Comparison of ENCODE assay signal across 1 fruit fly cellular context in genomic region chr3R:28888561-28889426, dm6.
TF ChIP-seq lines count a peak whose summit lies in the region.

No protein-coding gene starts in this region.

TF ChIP-seq in whole organism, embryonic, 481 proteins besides CTCF, POLR2A, EP300 and RAD21 (continued from another document):
- peak; percentile 73 for TF ChIP-seq en (GFP tag; optimal IDR thresholded peaks at IDR 0.05; lab: Kevin White, UChicago)
- peak; percentile 28 for TF ChIP-seq CG15601 (tag; optimal IDR thresholded peaks at IDR 0.05; lab: Kevin White, UChicago)
- 0 out of 2 replicates have a peak, but pooled peaks have one; percentile 30 for TF ChIP-seq Rx (GFP tag; IDR thresholded peaks at IDR 0.05; lab: Robert Waterston, UW)
- TF ChIP-seq unpg (GFP tag; optimal IDR thresholded peaks at IDR 0.05; lab: Kevin White, UChicago) = peak; percentile 74
- peak; percentile 95 for TF ChIP-seq CG10267 (tag; optimal IDR thresholded peaks at IDR 0.05; lab: Kevin White, UChicago)
- TF ChIP-seq lov (optimal IDR thresholded peaks at IDR 0.05; lab: Kevin White, UChicago) = no peak
- no peak; the same call in 2 of the 3 replicates for TF ChIP-seq lov (GFP tag; IDR thresholded peaks at IDR 0.05; lab: Robert Waterston, UW)
- peak; percentile 89 for TF ChIP-seq abd-A (tag; optimal IDR thresholded peaks at IDR 0.05; lab: Kevin White, UChicago)
- TF ChIP-seq CG5245 (GFP tag; optimal IDR thresholded peaks at IDR 0.05; lab: Kevin White, UChicago) = peak; percentile 80
- no peak for TF ChIP-seq Doc3 (GFP tag; IDR thresholded peaks at IDR 0.05; lab: Robert Waterston, UW; ENCODE audit: partially characterized antibody)
- TF ChIP-seq MESR4 (GFP tag; optimal IDR thresholded peaks at IDR 0.05; lab: Kevin White, UChicago) = peak; percentile 67
- TF ChIP-seq fru (optimal IDR thresholded peaks at IDR 0.05; lab: Kevin White, UChicago) = no peak
- peak; percentile 78 for TF ChIP-seq CG8924 (tag; optimal IDR thresholded peaks at IDR 0.05; lab: Kevin White, UChicago)
- peak; percentile 18 for TF ChIP-seq grn (GFP tag; optimal IDR thresholded peaks at IDR 0.05; lab: Kevin White, UChicago)
- peak; percentile 78 for TF ChIP-seq CG14441 (GFP tag; IDR thresholded peaks at IDR 0.05; lab: Robert Waterston, UW)
- TF ChIP-seq CG31224 (GFP tag; IDR thresholded peaks at IDR 0.05; lab: Robert Waterston, UW) = no peak; the same call in none of the 2 replicates
- peak in 1 of 2 experiments; percentile 83 for TF ChIP-seq crp (GFP tag; optimal IDR thresholded peaks at IDR 0.05; lab: Kevin White, UChicago)
- peak; percentile 56; the same call in 1 of the 2 replicates for TF ChIP-seq HLH3B (GFP tag; IDR thresholded peaks at IDR 0.05; lab: Robert Waterston, UW)
- peak; percentile 13 for TF ChIP-seq wek (GFP tag; optimal IDR thresholded peaks at IDR 0.05; lab: Kevin White, UChicago)
- TF ChIP-seq danr (GFP tag; IDR thresholded peaks at IDR 0.05; lab: Robert Waterston, UW) = peak; percentile 39; the same call in 1 of the 2 replicates
- TF ChIP-seq ac (GFP tag; optimal IDR thresholded peaks at IDR 0.05; lab: Kevin White, UChicago) = peak; percentile 8
- no peak for TF ChIP-seq btn (GFP tag; optimal IDR thresholded peaks at IDR 0.05; lab: Kevin White, UChicago)
- peak; percentile 47 for TF ChIP-seq Neu2 (GFP tag; optimal IDR thresholded peaks at IDR 0.05; lab: Kevin White, UChicago; ENCODE audit: borderline replicate concordance)
- peak; percentile 60 for TF ChIP-seq CG18011 (GFP tag; optimal IDR thresholded peaks at IDR 0.05; lab: Kevin White, UChicago)
- TF ChIP-seq NFAT (GFP tag; IDR thresholded peaks at IDR 0.05; lab: Robert Waterston, UW) = peak; percentile 83
- TF ChIP-seq Dek (tag; optimal IDR thresholded peaks at IDR 0.05; lab: Kevin White, UChicago) = peak; percentile 59
- TF ChIP-seq tio (GFP tag; optimal IDR thresholded peaks at IDR 0.05; lab: Kevin White, UChicago) = no peak
- peak; percentile 65; the same call in 1 of the 2 replicates for TF ChIP-seq al (GFP tag; IDR thresholded peaks at IDR 0.05; lab: Robert Waterston, UW)
- TF ChIP-seq maf-S (GFP tag; optimal IDR thresholded peaks at IDR 0.05; lab: Kevin White, UChicago) = peak; percentile 72
- peak; percentile 82 for TF ChIP-seq eyg (GFP tag; optimal IDR thresholded peaks at IDR 0.05; lab: Kevin White, UChicago)
- TF ChIP-seq CG4617 (GFP tag; optimal IDR thresholded peaks at IDR 0.05; lab: Kevin White, UChicago; ENCODE audit: borderline replicate concordance) = peak; percentile 89
- TF ChIP-seq Med (GFP tag; lab: Kevin White, UChicago) = peak; percentile 98
- peak; percentile 81 for TF ChIP-seq sug (tag; optimal IDR thresholded peaks at IDR 0.05; lab: Kevin White, UChicago)
- TF ChIP-seq CG11085 (GFP tag; IDR thresholded peaks at IDR 0.05; lab: Robert Waterston, UW) = peak; percentile 53; the same call in 1 of the 2 replicates
- TF ChIP-seq CG12299 (tag; optimal IDR thresholded peaks at IDR 0.05; lab: Kevin White, UChicago) = peak; percentile 50
- peak; percentile 72 for TF ChIP-seq NC2β (GFP tag; optimal IDR thresholded peaks at IDR 0.05; lab: Kevin White, UChicago)
- TF ChIP-seq bigmax (GFP tag; optimal IDR thresholded peaks at IDR 0.05; lab: Kevin White, UChicago) = no peak
- peak; percentile 82 for TF ChIP-seq CG12104 (GFP tag; optimal IDR thresholded peaks at IDR 0.05; lab: Kevin White, UChicago)
- peak; percentile 81 for TF ChIP-seq dysf (GFP tag; IDR thresholded peaks at IDR 0.05; lab: Robert Waterston, UW)
- no peak for TF ChIP-seq cad (GFP tag; optimal IDR thresholded peaks at IDR 0.05; lab: Kevin White, UChicago)
- peak; percentile 91 for TF ChIP-seq CG10543 (GFP tag; optimal IDR thresholded peaks at IDR 0.05; lab: Kevin White, UChicago)
- peak; percentile 73; the same call in 2 of the 3 replicates for TF ChIP-seq so (GFP tag; IDR thresholded peaks at IDR 0.05; lab: Robert Waterston, UW)
- TF ChIP-seq Max (GFP tag; optimal IDR thresholded peaks at IDR 0.05; lab: Kevin White, UChicago) = peak; percentile 76
- TF ChIP-seq CG7786 (GFP tag; optimal IDR thresholded peaks at IDR 0.05; lab: Kevin White, UChicago) = peak; percentile 92
- TF ChIP-seq CG17328 (GFP tag; IDR thresholded peaks at IDR 0.05; lab: Robert Waterston, UW) = no peak
- TF ChIP-seq Sry-β (GFP tag; optimal IDR thresholded peaks at IDR 0.05; lab: Kevin White, UChicago) = peak; percentile 80
- TF ChIP-seq ranshi (GFP tag; IDR thresholded peaks at IDR 0.05; lab: Robert Waterston, UW) = peak; percentile 65
- TF ChIP-seq CG17186 (GFP tag; optimal IDR thresholded peaks at IDR 0.05; lab: Kevin White, UChicago) = peak; percentile 76
- TF ChIP-seq unc-4 (GFP tag; IDR thresholded peaks at IDR 0.05; lab: Robert Waterston, UW; ENCODE audit: partially characterized antibody) = no peak
- no peak; the same call in 1 of the 2 replicates for TF ChIP-seq E2f2 (GFP tag; IDR thresholded peaks at IDR 0.05; lab: Robert Waterston, UW)
- TF ChIP-seq hth (optimal IDR thresholded peaks at IDR 0.05; lab: Kevin White, UChicago) = no peak
- no peak for TF ChIP-seq prd (optimal IDR thresholded peaks at IDR 0.05; lab: Kevin White, UChicago)
- peak; percentile 74 for TF ChIP-seq prd (GFP tag; IDR thresholded peaks at IDR 0.05; lab: Robert Waterston, UW)
- TF ChIP-seq ssp (GFP tag; IDR thresholded peaks at IDR 0.05; lab: Robert Waterston, UW) = peak; percentile 69
- TF ChIP-seq CG18764 (GFP tag; optimal IDR thresholded peaks at IDR 0.05; lab: Kevin White, UChicago) = peak; percentile 85
- peak; percentile 38; the same call in 1 of the 2 replicates for TF ChIP-seq CG8765 (GFP tag; IDR thresholded peaks at IDR 0.05; lab: Robert Waterston, UW)
- peak; percentile 53 for TF ChIP-seq slou (GFP tag; optimal IDR thresholded peaks at IDR 0.05; lab: Kevin White, UChicago)
- TF ChIP-seq tna (GFP tag; IDR thresholded peaks at IDR 0.05; lab: Robert Waterston, UW; ENCODE audit: partially characterized antibody) = no peak
- TF ChIP-seq CG14014 (GFP tag; IDR thresholded peaks at IDR 0.05; lab: Robert Waterston, UW) = no peak; the same call in none of the 2 replicates
- TF ChIP-seq pnt (GFP tag; optimal IDR thresholded peaks at IDR 0.05; lab: Kevin White, UChicago) = peak; percentile 79
- TF ChIP-seq CG6683 (GFP tag; optimal IDR thresholded peaks at IDR 0.05; lab: Kevin White, UChicago) = peak; percentile 63
- peak; percentile 91 for TF ChIP-seq mam (GFP tag; optimal IDR thresholded peaks at IDR 0.05; lab: Kevin White, UChicago)
- peak; percentile 62 for TF ChIP-seq CG10979 (tag; optimal IDR thresholded peaks at IDR 0.05; lab: Kevin White, UChicago)
- TF ChIP-seq CG2678 (tag; optimal IDR thresholded peaks at IDR 0.05; lab: Kevin White, UChicago) = peak; percentile 88
- peak; percentile 83 for TF ChIP-seq B-H2 (GFP tag; optimal IDR thresholded peaks at IDR 0.05; lab: Kevin White, UChicago)
- peak; percentile 55 for TF ChIP-seq ab (GFP tag; optimal IDR thresholded peaks at IDR 0.05; lab: Kevin White, UChicago)
- peak; percentile 78 for TF ChIP-seq CG13296 (GFP tag; optimal IDR thresholded peaks at IDR 0.05; lab: Kevin White, UChicago)
- no peak for TF ChIP-seq Jarid2 (GFP tag; optimal IDR thresholded peaks at IDR 0.05; lab: Kevin White, UChicago)
- TF ChIP-seq CG3995 (GFP tag; optimal IDR thresholded peaks at IDR 0.05; lab: Kevin White, UChicago) = peak; percentile 67
- peak; percentile 87 for TF ChIP-seq CG11456 (GFP tag; IDR thresholded peaks at IDR 0.05; lab: Robert Waterston, UW)
- TF ChIP-seq Blimp-1 (GFP tag; optimal IDR thresholded peaks at IDR 0.05; lab: Kevin White, UChicago) = peak; percentile 71
- peak; percentile 77 for TF ChIP-seq ems (GFP tag; optimal IDR thresholded peaks at IDR 0.05; lab: Kevin White, UChicago)
- TF ChIP-seq pfk (GFP tag; optimal IDR thresholded peaks at IDR 0.05; lab: Kevin White, UChicago) = peak; percentile 34
- peak; percentile 35 for TF ChIP-seq exex (tag; optimal IDR thresholded peaks at IDR 0.05; lab: Kevin White, UChicago)
- TF ChIP-seq Dp (GFP tag; optimal IDR thresholded peaks at IDR 0.05; lab: Kevin White, UChicago) = no peak
- peak; percentile 83 for TF ChIP-seq phol (tag; optimal IDR thresholded peaks at IDR 0.05; lab: Kevin White, UChicago)
- TF ChIP-seq CG10147 (GFP tag; optimal IDR thresholded peaks at IDR 0.05; lab: Kevin White, UChicago) = peak; percentile 79
- TF ChIP-seq Camta (GFP tag; optimal IDR thresholded peaks at IDR 0.05; lab: Kevin White, UChicago) = peak; percentile 62
- TF ChIP-seq Opbp (GFP tag; IDR thresholded peaks at IDR 0.05; lab: Robert Waterston, UW; ENCODE audit: partially characterized antibody) = no peak
- TF ChIP-seq otp (GFP tag; IDR thresholded peaks at IDR 0.05; lab: Robert Waterston, UW) = no peak
- TF ChIP-seq Dip2 (GFP tag; IDR thresholded peaks at IDR 0.05; lab: Robert Waterston, UW) = no peak
- TF ChIP-seq vvl (GFP tag; IDR thresholded peaks at IDR 0.05; lab: Robert Waterston, UW) = peak; percentile 74
- TF ChIP-seq CG10321 (GFP tag; IDR thresholded peaks at IDR 0.05; lab: Robert Waterston, UW) = no peak
- no peak for TF ChIP-seq run (tag; optimal IDR thresholded peaks at IDR 0.05; lab: Kevin White, UChicago)
- peak; percentile 68 for TF ChIP-seq Atf6 (GFP tag; IDR thresholded peaks at IDR 0.05; lab: Robert Waterston, UW)
- TF ChIP-seq ato (GFP tag; IDR thresholded peaks at IDR 0.05; lab: Robert Waterston, UW; ENCODE audit: partially characterized antibody) = no peak
- no peak for TF ChIP-seq knrl (GFP tag; IDR thresholded peaks at IDR 0.05; lab: Robert Waterston, UW; ENCODE audit: partially characterized antibody)
- no peak for TF ChIP-seq bbx (GFP tag; IDR thresholded peaks at IDR 0.05; lab: Robert Waterston, UW; ENCODE audit: partially characterized antibody)
- peak; percentile 92 for TF ChIP-seq fu2 (GFP tag; optimal IDR thresholded peaks at IDR 0.05; lab: Kevin White, UChicago)
- peak; percentile 50; the same call in 1 of the 3 replicates for TF ChIP-seq Mrtf (GFP tag; IDR thresholded peaks at IDR 0.05; lab: Robert Waterston, UW)
- TF ChIP-seq CG17829 (tag; optimal IDR thresholded peaks at IDR 0.05; lab: Kevin White, UChicago) = peak; percentile 67
- 0 out of 3 replicates have a peak, but pooled peaks have one; percentile 7 for TF ChIP-seq CG6791 (GFP tag; IDR thresholded peaks at IDR 0.05; lab: Robert Waterston, UW; ENCODE audit: partially characterized antibody)
- TF ChIP-seq vnd (GFP tag; IDR thresholded peaks at IDR 0.05; lab: Robert Waterston, UW; ENCODE audit: partially characterized antibody) = no peak
- no peak for TF ChIP-seq CG3726 (GFP tag; IDR thresholded peaks at IDR 0.05; lab: Robert Waterston, UW)
- TF ChIP-seq tin (GFP tag; optimal IDR thresholded peaks at IDR 0.05; lab: Kevin White, UChicago) = peak; percentile 90
- peak; percentile 77 for TF ChIP-seq emc (GFP tag; optimal IDR thresholded peaks at IDR 0.05; lab: Kevin White, UChicago)
- TF ChIP-seq CG30403 (GFP tag; optimal IDR thresholded peaks at IDR 0.05; lab: Kevin White, UChicago) = peak; percentile 89
- peak; percentile 81 for TF ChIP-seq Hsf (GFP tag; optimal IDR thresholded peaks at IDR 0.05; lab: Kevin White, UChicago)
- no peak for TF ChIP-seq psq (GFP tag; optimal IDR thresholded peaks at IDR 0.05; lab: Kevin White, UChicago)
- TF ChIP-seq Ptx1 (GFP tag; IDR thresholded peaks at IDR 0.05; lab: Robert Waterston, UW) = peak; percentile 83
- peak; percentile 60 for TF ChIP-seq Ets97D (GFP tag; optimal IDR thresholded peaks at IDR 0.05; lab: Kevin White, UChicago)
- TF ChIP-seq Dfd (GFP tag; optimal IDR thresholded peaks at IDR 0.05; lab: Kevin White, UChicago) = no peak
- no peak for TF ChIP-seq ash1 (GFP tag; optimal IDR thresholded peaks at IDR 0.05; lab: Kevin White, UChicago)
- no peak for TF ChIP-seq CG15073 (GFP tag; optimal IDR thresholded peaks at IDR 0.05; lab: Kevin White, UChicago)
- TF ChIP-seq az2 (GFP tag; optimal IDR thresholded peaks at IDR 0.05; lab: Kevin White, UChicago) = peak; percentile 66
- TF ChIP-seq CG11093 (GFP tag; IDR thresholded peaks at IDR 0.05; lab: Robert Waterston, UW) = peak; percentile 63; the same call in 1 of the 3 replicates
- peak; percentile 51; the same call in 1 of the 3 replicates for TF ChIP-seq CG2199 (GFP tag; IDR thresholded peaks at IDR 0.05; lab: Robert Waterston, UW)
- peak; percentile 86 for TF ChIP-seq CG9932 (GFP tag; IDR thresholded peaks at IDR 0.05; lab: Robert Waterston, UW)
- peak; percentile 34 for TF ChIP-seq salm (tag; optimal IDR thresholded peaks at IDR 0.05; lab: Kevin White, UChicago)
- TF ChIP-seq CG12769 (tag; optimal IDR thresholded peaks at IDR 0.05; lab: Kevin White, UChicago) = peak; percentile 72
- peak; percentile 58 for TF ChIP-seq H2.0 (GFP tag; IDR thresholded peaks at IDR 0.05; lab: Robert Waterston, UW)
- peak; percentile 24 for TF ChIP-seq Mes4 (GFP tag; optimal IDR thresholded peaks at IDR 0.05; lab: Kevin White, UChicago)
- TF ChIP-seq CkIIα-i1 (GFP tag; IDR thresholded peaks at IDR 0.05; lab: Robert Waterston, UW) = no peak
- TF ChIP-seq pan (optimal IDR thresholded peaks at IDR 0.05; lab: Kevin White, UChicago) = no peak
- TF ChIP-seq pan (GFP tag; optimal IDR thresholded peaks at IDR 0.05 in 1 of 2, IDR thresholded peaks at IDR 0.05 in 1 of 2) = peak in 1 of 2 experiments; percentile 71
- peak; percentile 34 for TF ChIP-seq CG3407 (GFP tag; optimal IDR thresholded peaks at IDR 0.05; lab: Kevin White, UChicago)
- peak; percentile 79 for TF ChIP-seq D19B (GFP tag; optimal IDR thresholded peaks at IDR 0.05; lab: Kevin White, UChicago)
